Worm (Caenorhabditis elegans) whole organism, L1 larva: Measurements from ENCODE around the gene eppl-1.

Experiments
- F16B12.6 ChIP-seq: fragments of 150-350 bp; optimal IDR thresholded peaks from 2 replicates; lab custom pipeline; 2014; ENCODE audit warnings: missing biosample characterization, missing genetic modification characterization
- Y116A8C.19 ChIP-seq: sonication (generic microtip); optimal IDR thresholded peaks from 2 replicates; lab custom pipeline; 2016; ENCODE audit warnings: missing compliant biosample characterization, missing genetic modification characterization, borderline replicate concordance
- aha-1 ChIP-seq: fragments of 150-350 bp; optimal IDR thresholded peaks from 2 replicates; lab custom pipeline; 2014; ENCODE audit warnings: missing biosample characterization, missing genetic modification characterization
- alr-1 ChIP-seq: fragments of 200-800 bp; sonication (Bioruptor generic); optimal IDR thresholded peaks from 2 replicates; lab custom pipeline; 2018; ENCODE audit warnings: borderline replicate concordance, mild to moderate bottlenecking, missing genetic modification characterization, missing compliant biosample characterization
- aly-2 ChIP-seq: fragments of 150-350 bp; optimal IDR thresholded peaks from 2 replicates; lab custom pipeline; 2014; ENCODE audit warnings: missing biosample characterization, missing genetic modification characterization
- ceh-8 ChIP-seq: fragments of 200-800 bp; sonication (Bioruptor generic); optimal IDR thresholded peaks from 2 replicates; lab custom pipeline; 2018; ENCODE audit warnings: mild to moderate bottlenecking, missing genetic modification characterization, moderate library complexity, missing compliant biosample characterization
- ceh-88 ChIP-seq: fragments of 200-800 bp; sonication (Bioruptor generic); IDR thresholded peaks from 2 replicates; pipeline ENCODE4 v1.3.6; 2022; ENCODE audit warnings: missing genetic modification characterization, missing compliant biosample characterization
- ceh-90 ChIP-seq: sonication (generic microtip); optimal IDR thresholded peaks from 2 replicates; lab custom pipeline; 2016; ENCODE audit warnings: missing genetic modification characterization, missing compliant biosample characterization
- ces-1 ChIP-seq: fragments of 150-350 bp; optimal IDR thresholded peaks from 2 replicates; lab custom pipeline; 2014; ENCODE audit warnings: missing biosample characterization, missing genetic modification reagents, missing genetic modification characterization
- dpl-1 ChIP-seq, 3 experiments: fragments of 150-350 bp in 2 of 3; sonication (generic microtip) in 1 of 3; optimal IDR thresholded peaks; 2 replicates each; lab custom pipeline; 2014 to 2017; ENCODE audit warnings: missing biosample characterization in 3 of 3, missing genetic modification characterization in 3 of 3, missing genetic modification reagents in 3 of 3
- efl-3 ChIP-seq: fragments of 200-800 bp; sonication (Bioruptor generic); optimal IDR thresholded peaks from 2 replicates; lab custom pipeline; 2018; ENCODE audit warnings: mild to moderate bottlenecking, missing genetic modification characterization, missing compliant biosample characterization
- egl-13 ChIP-seq: sonication (generic microtip); optimal IDR thresholded peaks from 2 replicates; lab custom pipeline; 2016; ENCODE audit warnings: missing genotype, missing genetic modification reagents, missing genetic modification characterization, missing compliant biosample characterization
- elt-2 ChIP-seq: sonication (generic microtip); optimal IDR thresholded peaks from 2 replicates; lab custom pipeline; 2016; ENCODE audit warnings: missing genetic modification characterization, mild to moderate bottlenecking, inconsistent platforms, missing compliant biosample characterization, missing genetic modification reagents
- elt-3 ChIP-seq, 6 experiments: fragments of 150-350 bp in 1 of 6; sonication (generic microtip); optimal IDR thresholded peaks; 2 replicates each; lab custom pipeline; 2017 to 2018; ENCODE audit warnings: missing biosample characterization in 6 of 6, missing genetic modification characterization in 6 of 6, inconsistent platforms in 1 of 6
- fkh-4 ChIP-seq: sonication (generic microtip); optimal IDR thresholded peaks from 2 replicates; lab custom pipeline; 2016; ENCODE audit warnings: missing compliant biosample characterization, missing genetic modification characterization, borderline replicate concordance
- grh-1 ChIP-seq: fragments of 200-800 bp; sonication (Bioruptor generic); IDR thresholded peaks from 2 replicates; pipeline ENCODE4 v1.3.6; 2022; ENCODE audit warnings: missing genetic modification reagents, missing genetic modification characterization, missing compliant biosample characterization
- hlh-4 ChIP-seq: sonication (generic microtip); optimal IDR thresholded peaks from 2 replicates; lab custom pipeline; 2016; ENCODE audit warnings: mild to moderate bottlenecking, missing genetic modification characterization, missing compliant biosample characterization
- hpl-2 ChIP-seq: fragments of 150-350 bp; optimal IDR thresholded peaks from 2 replicates; lab custom pipeline; 2014; ENCODE audit warnings: missing biosample characterization, missing genetic modification reagents, missing genetic modification characterization
- irx-1 ChIP-seq: sonication (generic microtip); optimal IDR thresholded peaks from 2 replicates; lab custom pipeline; 2016; ENCODE audit warnings: missing genetic modification characterization, missing compliant biosample characterization
- jun-1 ChIP-seq: fragments of 150-350 bp; optimal IDR thresholded peaks from 2 replicates; lab custom pipeline; 2014; ENCODE audit warnings: missing biosample characterization, missing genetic modification reagents, missing genetic modification characterization
- lin-13 ChIP-seq: fragments of 150-350 bp; optimal IDR thresholded peaks from 2 replicates; lab custom pipeline; 2014; ENCODE audit warnings: missing biosample characterization, missing genetic modification reagents, missing genetic modification characterization
- lin-14 ChIP-seq: fragments of 200-800 bp; sonication (Bioruptor generic); optimal IDR thresholded peaks from 2 replicates; lab custom pipeline; 2018; ENCODE audit warnings: mild to moderate bottlenecking, missing genetic modification characterization, moderate library complexity, missing compliant biosample characterization
- lin-15B ChIP-seq: fragments of 150-350 bp; sonication (generic microtip); optimal IDR thresholded peaks from 3 replicates; lab custom pipeline; 2014; ENCODE audit warnings: missing biosample characterization, missing genetic modification characterization
- mab-9 ChIP-seq: fragments of 200-800 bp; sonication (Bioruptor generic); IDR thresholded peaks from 2 replicates; pipeline ENCODE4 v1.3.6; 2022; ENCODE audit warnings: missing genetic modification reagents, missing genetic modification characterization, missing compliant biosample characterization
- mdl-1 ChIP-seq, 2 experiments: fragments of 150-350 bp; optimal IDR thresholded peaks; 2 replicates each; lab custom pipeline; 2014 to 2017; ENCODE audit warnings: missing biosample characterization in 2 of 2, missing genetic modification characterization in 2 of 2, inconsistent platforms in 1 of 2
- mep-1 ChIP-seq: fragments of 150-350 bp; optimal IDR thresholded peaks from 2 replicates; lab custom pipeline; 2014; ENCODE audit warnings: missing biosample characterization, missing genetic modification characterization
- nhr-11 ChIP-seq: fragments of 150-350 bp; optimal IDR thresholded peaks from 2 replicates; lab custom pipeline; 2014; ENCODE audit warnings: missing biosample characterization, missing genetic modification characterization
- nhr-19 ChIP-seq: fragments of 200-800 bp; sonication (Bioruptor generic); conservative IDR thresholded peaks from 2 replicates; pipeline ENCODE4 v1.3.6; 2022; ENCODE audit warnings: missing genetic modification characterization, missing compliant biosample characterization
- nhr-47 ChIP-seq: sonication (generic microtip); optimal IDR thresholded peaks from 2 replicates; lab custom pipeline; 2016; ENCODE audit warnings: mild to moderate bottlenecking, missing genetic modification characterization, moderate library complexity, missing compliant biosample characterization
- nhr-71 ChIP-seq: sonication (generic microtip); optimal IDR thresholded peaks from 2 replicates; lab custom pipeline; 2016; ENCODE audit warnings: mild to moderate bottlenecking, missing genetic modification characterization, moderate library complexity, missing compliant biosample characterization
- nhr-84 ChIP-seq: sonication (generic microtip); optimal IDR thresholded peaks from 2 replicates; lab custom pipeline; 2017; ENCODE audit warnings: missing biosample characterization, missing genetic modification characterization
- nhr-85 ChIP-seq: sonication (generic microtip); peaks from one replicate; lab custom pipeline; 2016; ENCODE audit warnings: missing genetic modification characterization, inconsistent platforms, missing compliant biosample characterization
- nhr-90 ChIP-seq: sonication (generic microtip); optimal IDR thresholded peaks from 2 replicates; lab custom pipeline; 2016; ENCODE audit warnings: mild to moderate bottlenecking, missing genetic modification characterization, missing compliant biosample characterization; ENCODE audit not compliant: poor library complexity
- pax-3 ChIP-seq: fragments of 200-800 bp; sonication (Bioruptor generic); optimal IDR thresholded peaks from 2 replicates; lab custom pipeline; 2018; ENCODE audit warnings: mild to moderate bottlenecking, missing genetic modification characterization, moderate library complexity, missing compliant biosample characterization
- rnt-1 ChIP-seq: sonication (generic microtip); optimal IDR thresholded peaks from 2 replicates; lab custom pipeline; 2016; ENCODE audit warnings: mild to moderate bottlenecking, missing genetic modification characterization, moderate library complexity, missing compliant biosample characterization
- snpc-4 ChIP-seq: fragments of 150-350 bp; optimal IDR thresholded peaks from 2 replicates; lab custom pipeline; 2014; ENCODE audit warnings: missing biosample characterization, missing genetic modification characterization
- snu-23 ChIP-seq: sonication (generic microtip); optimal IDR thresholded peaks from 2 replicates; lab custom pipeline; 2016; ENCODE audit warnings: missing genetic modification characterization, missing compliant biosample characterization
- sox-4 ChIP-seq: sonication (generic microtip); optimal IDR thresholded peaks from 2 replicates; lab custom pipeline; 2016; ENCODE audit warnings: missing genetic modification characterization, missing compliant biosample characterization
- sptf-1 ChIP-seq: fragments of 150-350 bp; optimal IDR thresholded peaks from 2 replicates; lab custom pipeline; 2014; ENCODE audit warnings: missing biosample characterization, missing genetic modification characterization
- swsn-7 ChIP-seq: sonication (generic microtip); optimal IDR thresholded peaks from 2 replicates; lab custom pipeline; 2016; ENCODE audit warnings: missing genetic modification characterization, missing compliant biosample characterization
- tbx-2 ChIP-seq: sonication (generic microtip); optimal IDR thresholded peaks from 2 replicates; lab custom pipeline; 2016; ENCODE audit warnings: missing genetic modification characterization, missing compliant biosample characterization
- tlp-1 ChIP-seq: fragments of 150-350 bp; optimal IDR thresholded peaks from 2 replicates; lab custom pipeline; 2014; ENCODE audit warnings: missing biosample characterization, missing genetic modification characterization
- unc-130 ChIP-seq: fragments of 150-350 bp; optimal IDR thresholded peaks from 2 replicates; lab custom pipeline; 2017; ENCODE audit warnings: missing biosample characterization, missing genetic modification characterization, inconsistent platforms
- unc-30 ChIP-seq: sonication (generic microtip); optimal IDR thresholded peaks from 2 replicates; lab custom pipeline; 2017; ENCODE audit warnings: missing biosample characterization, missing genetic modification characterization
- unc-98 ChIP-seq: fragments of 200-800 bp; sonication (Bioruptor generic); IDR thresholded peaks from 2 replicates; pipeline ENCODE4 v1.3.6; 2022; ENCODE audit warnings: missing genetic modification characterization, missing compliant biosample characterization
- vab-15 ChIP-seq: sonication (generic microtip); optimal IDR thresholded peaks from 2 replicates; lab custom pipeline; 2017; ENCODE audit warnings: missing genotype, mild to moderate bottlenecking, missing genetic modification characterization, missing compliant biosample characterization
- xbp-1 ChIP-seq: sonication (generic microtip); optimal IDR thresholded peaks from 2 replicates; lab custom pipeline; 2016; ENCODE audit warnings: missing genetic modification characterization, missing compliant biosample characterization
- ztf-11 ChIP-seq, 2 experiments: sonication (generic microtip); optimal IDR thresholded peaks; 2 replicates each; lab custom pipeline; 2016 to 2017; ENCODE audit warnings: missing genetic modification characterization in 2 of 2, missing biosample characterization in 1 of 2, missing compliant biosample characterization in 1 of 2
- ztf-4 ChIP-seq: fragments of 150-350 bp; optimal IDR thresholded peaks from 2 replicates; lab custom pipeline; 2014; ENCODE audit warnings: missing biosample characterization, missing genetic modification characterization

Gene eppl-1

DNA sequence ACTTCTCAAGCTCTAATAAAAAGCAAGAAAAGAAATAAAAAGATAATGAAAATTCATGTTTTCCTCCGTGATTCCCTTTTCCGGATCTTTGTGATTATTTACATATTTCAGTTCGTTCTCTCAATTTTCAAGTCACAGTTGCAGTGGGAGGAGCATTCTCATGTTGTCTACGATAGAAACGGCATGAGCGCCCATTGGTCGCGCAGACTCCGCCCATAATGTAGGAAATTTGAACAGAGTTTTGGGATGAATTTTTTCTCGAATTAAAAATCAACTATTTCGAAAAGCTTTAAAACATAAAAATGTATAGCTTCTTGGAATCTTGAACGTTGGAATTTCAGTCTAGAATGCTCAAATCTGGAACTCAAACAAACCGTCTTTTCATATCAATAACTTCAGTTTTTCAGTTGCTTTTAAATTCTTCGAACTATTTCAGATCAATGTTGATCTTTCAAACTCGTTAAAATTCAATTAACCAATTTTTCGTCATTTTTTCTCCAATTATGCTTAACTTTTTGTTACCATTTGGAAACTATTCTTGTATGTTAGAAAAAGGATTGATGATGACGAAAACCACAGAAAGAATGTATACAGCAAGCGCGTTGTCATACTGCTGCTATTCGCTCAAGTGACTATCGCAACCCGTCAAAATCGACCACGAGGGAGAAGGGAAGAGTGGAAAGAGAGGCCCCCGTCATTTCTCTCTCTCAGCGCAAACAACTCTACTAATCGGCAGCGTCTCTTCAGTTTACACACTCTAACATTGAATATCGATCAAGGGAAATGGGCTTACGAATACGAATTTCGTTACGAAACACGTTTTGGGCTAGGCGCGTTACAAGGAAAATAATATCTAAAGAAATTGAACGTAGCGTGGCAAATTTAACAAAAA is 19.7 kb downstream of the eppl-1 start (continued):
- TF ChIP-seq F16B12.6 (tag; lab: Kevin White, UChicago): no peak
- TF ChIP-seq dpl-1 (GFP tag; optimal IDR thresholded peaks at IDR 0.05; lab: Kevin White, UChicago): peak; percentile 9 to 52 (median 21)
- no peak for TF ChIP-seq unc-30
- TF ChIP-seq egl-13: peak; percentile 21
- peak; percentile 71 for TF ChIP-seq mep-1 (tag; lab: Kevin White, UChicago)
- TF ChIP-seq mdl-1 (tag; optimal IDR thresholded peaks at IDR 0.05; lab: Kevin White, UChicago): peak in 1 of 2 experiments; percentile 92
- TF ChIP-seq jun-1: peak; percentile 59
- TF ChIP-seq grh-1: peak; percentile 64
- peak; percentile 24 for TF ChIP-seq ceh-8 (GFP tag; lab: Kevin White, UChicago)

DNA sequence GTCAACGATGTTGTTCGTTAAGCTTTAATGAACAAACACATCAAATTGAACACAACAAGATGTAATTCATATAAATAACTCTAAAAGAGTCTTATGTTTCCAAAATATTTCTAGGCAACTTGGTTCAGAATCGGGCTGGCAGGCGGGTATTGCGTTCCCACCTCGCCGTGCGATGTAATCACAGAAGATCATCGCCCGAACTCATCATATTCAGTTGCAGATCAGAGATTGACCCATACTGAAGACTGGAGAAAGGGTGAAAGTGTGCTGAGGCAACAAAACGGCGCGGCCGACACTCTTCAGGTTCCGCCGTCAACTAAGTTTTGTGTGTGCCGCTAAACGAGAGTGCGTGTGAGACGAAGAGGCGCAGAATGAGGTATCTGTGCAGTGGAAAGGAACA is 23.1 kb downstream of the eppl-1 start:
- TF ChIP-seq unc-130 (no peak), tbx-2 (tag; lab: Kevin White, UChicago) (peak; percentile 85), fkh-4 (tag; lab: Kevin White, UChicago) (no peak), snpc-4 (tag; lab: Kevin White, UChicago) (peak; percentile 99), lin-13 (peak; percentile 61), ces-1 (no peak), efl-3 (peak; percentile 20), ztf-4 (peak; percentile 46), rnt-1 (tag; lab: Kevin White, UChicago) (peak; percentile 93), vab-15 (tag; lab: Kevin White, UChicago) (no peak), ceh-8 (GFP tag; lab: Kevin White, UChicago) (peak; percentile 85), irx-1 (tag; lab: Kevin White, UChicago) (peak; percentile 80), aly-2 (tag; lab: Kevin White, UChicago) (peak; percentile 74), aha-1 (peak; percentile 12), mab-9 (GFP tag; lab: Robert Waterston, UW) (peak; percentile 28; the same call in 1 of the 2 replicates), snu-23 (GFP tag; lab: Kevin White, UChicago) (peak; percentile 93), swsn-7 (tag; lab: Kevin White, UChicago) (peak; percentile 94), unc-98 (GFP tag; lab: Robert Waterston, UW) (no peak), nhr-19 (peak; percentile 92), elt-2 (peak; percentile 84), nhr-85 (tag; lab: Kevin White, UChicago) (peak; percentile 98), sptf-1 (tag; lab: Kevin White, UChicago) (no peak), lin-15B (tag; lab: Kevin White, UChicago) (no peak), alr-1 (no peak), tlp-1 (tag; lab: Kevin White, UChicago) (no peak), nhr-11 (tag; lab: Kevin White, UChicago) (peak; percentile 44), ceh-90 (tag; lab: Kevin White, UChicago) (no peak), ztf-11 (tag; optimal IDR thresholded peaks at IDR 0.05; lab: Kevin White, UChicago) (peak in 1 of 2 experiments; percentile 80), elt-3 (tag; optimal IDR thresholded peaks at IDR 0.05; lab: Kevin White, UChicago) (peak in 2 of 6 experiments; percentile 19 to 66), F16B12.6 (tag; lab: Kevin White, UChicago) (no peak), sox-4 (tag; lab: Kevin White, UChicago) (peak; percentile 44), pax-3 (peak; percentile 44), hpl-2 (GFP tag; lab: Kevin White, UChicago) (peak; percentile 77), nhr-90 (peak; percentile 94), lin-14 (peak; percentile 97), nhr-84 (no peak), nhr-47 (tag; lab: Kevin White, UChicago) (peak; percentile 92), xbp-1 (peak; percentile 84), mep-1 (tag; lab: Kevin White, UChicago) (peak; percentile 76), hlh-4 (no peak), ceh-88 (GFP tag; lab: Robert Waterston, UW) (peak; percentile 73; the same call in 1 of the 2 replicates), Y116A8C.19 (no peak), nhr-71 (tag; lab: Kevin White, UChicago) (peak; percentile 95)
